Worm (Caenorhabditis elegans) whole organism, young adult: ENCODE results near the gene C31H2.3.

Experiments used
- lsy-27 ChIP-seq: sonication (generic microtip); optimal IDR thresholded peaks from 2 replicates; lab custom pipeline; 2017; ENCODE audit warnings: missing genetic modification characterization, mild to moderate bottlenecking, missing compliant biosample characterization, antibody characterized with exemption, missing genotype, borderline replicate concordance; ENCODE audit not compliant: insufficient read depth
- unc-62 ChIP-seq: fragments of 150-350 bp; optimal IDR thresholded peaks from 2 replicates; lab custom pipeline; 2014; ENCODE audit warnings: missing biosample characterization, missing genetic modification reagents, missing genetic modification characterization

ce11 chrX:5202399-5202798 lies 48.2 kb upstream of the C31H2.3 start:
- no peak for TF ChIP-seq lsy-27 (tag; lab: Kevin White, UChicago)
- TF ChIP-seq unc-62 (GFP tag; lab: Kevin White, UChicago) = no peak
